Fruit fly (Drosophila melanogaster) whole organism, embryonic: ENCODE data around the gene Rrp5.
A peak's percentile ranks its signal among the peaks of the same experiment; 100 is the strongest.

Experiments
- Atf-2 ChIP-seq: fragments of 200-800 bp; sonication (Bioruptor generic); optimal IDR thresholded peaks from 2 replicates; lab custom pipeline; 2016; ENCODE audit warnings: missing biosample characterization, missing genetic modification characterization
- CG10654 ChIP-seq: fragments of 200-800 bp; sonication (Bioruptor generic); optimal IDR thresholded peaks from 2 replicates; lab custom pipeline; 2016; ENCODE audit warnings: missing biosample characterization, missing genetic modification characterization
- CG11560 ChIP-seq: fragments of 200-800 bp; sonication (Bioruptor generic); IDR thresholded peaks from 3 replicates; pipeline ENCODE4 v1.3.6; 2022; ENCODE audit warnings: missing biosample characterization, missing genetic modification characterization
- CG13296 ChIP-seq: fragments of 200-800 bp; sonication (Bioruptor generic); optimal IDR thresholded peaks from 3 replicates; lab custom pipeline; 2018; ENCODE audit warnings: missing biosample characterization, mild to moderate bottlenecking, missing genetic modification characterization
- CG13424 ChIP-seq: fragments of 200-800 bp; sonication (Bioruptor generic); optimal IDR thresholded peaks from 2 replicates; lab custom pipeline; 2019; ENCODE audit warnings: missing biosample characterization, mild to moderate bottlenecking, missing genetic modification characterization, moderate library complexity
- CG14710 ChIP-seq: fragments of 200-800 bp; sonication (Bioruptor generic); optimal IDR thresholded peaks from 3 replicates; lab custom pipeline; 2019; ENCODE audit warnings: missing biosample characterization, mild to moderate bottlenecking, missing genetic modification characterization, moderate library complexity
- CG14965 ChIP-seq: fragments of 200-800 bp; sonication (Bioruptor generic); optimal IDR thresholded peaks from 2 replicates; lab custom pipeline; 2016; ENCODE audit warnings: missing biosample characterization, missing genetic modification characterization, borderline replicate concordance
- CG15514 ChIP-seq: fragments of 200-800 bp; sonication (Bioruptor generic); optimal IDR thresholded peaks from 3 replicates; lab custom pipeline; 2017; ENCODE audit warnings: missing biosample characterization, missing genetic modification characterization, mild to moderate bottlenecking, moderate library complexity, missing genetic modification reagents
- CG17568 ChIP-seq: fragments of 200-800 bp; sonication (Bioruptor generic); optimal IDR thresholded peaks from 2 replicates; lab custom pipeline; 2018; ENCODE audit warnings: missing biosample characterization, mild to moderate bottlenecking, missing genetic modification characterization, moderate library complexity
- CG18476 ChIP-seq: fragments of 200-800 bp; sonication (Bioruptor generic); optimal IDR thresholded peaks from 2 replicates; lab custom pipeline; 2016; ENCODE audit warnings: missing biosample characterization, mild to moderate bottlenecking, missing genetic modification characterization
- CG3065 ChIP-seq: fragments of 200-800 bp; sonication (Bioruptor generic); optimal IDR thresholded peaks from 2 replicates; lab custom pipeline; 2016; ENCODE audit warnings: missing biosample characterization, missing genetic modification characterization
- CG3407 ChIP-seq: fragments of 200-800 bp; sonication (Bioruptor generic); optimal IDR thresholded peaks from 2 replicates; lab custom pipeline; 2018; ENCODE audit warnings: missing biosample characterization, mild to moderate bottlenecking, missing genetic modification characterization
- CG4328 ChIP-seq: fragments of 200-800 bp; sonication (Bioruptor generic); optimal IDR thresholded peaks from 3 replicates; lab custom pipeline; 2017; ENCODE audit warnings: missing biosample characterization, missing genetic modification reagents, missing genetic modification characterization
- CG4360 ChIP-seq: fragments of 200-800 bp; sonication (Bioruptor generic); IDR thresholded peaks from 2 replicates; pipeline ENCODE4 v1.3.6; 2022; ENCODE audit warnings: missing biosample characterization, missing genetic modification characterization
- CG43689 ChIP-seq: fragments of 200-800 bp; sonication (Bioruptor generic); IDR thresholded peaks from 2 replicates; pipeline ENCODE4 v1.3.6; 2022; ENCODE audit warnings: missing biosample characterization, missing genetic modification characterization
- CG4404 ChIP-seq: fragments of 200-800 bp; sonication (Bioruptor generic); IDR thresholded peaks from 2 replicates; pipeline ENCODE4 v1.3.6; 2022; ENCODE audit warnings: missing biosample characterization, missing genetic modification characterization
- CG5180 ChIP-seq: fragments of 200-800 bp; sonication (Bioruptor generic); optimal IDR thresholded peaks from 3 replicates; lab custom pipeline; 2017; ENCODE audit warnings: missing biosample characterization, missing genetic modification characterization, mild to moderate bottlenecking, moderate library complexity, missing genetic modification reagents
- CG7372 ChIP-seq: fragments of 200-800 bp; sonication (Bioruptor generic); IDR thresholded peaks from 2 replicates; pipeline ENCODE4 v1.3.6; 2022; ENCODE audit warnings: missing biosample characterization, missing genetic modification characterization
- CG9932 ChIP-seq: fragments of 200-800 bp; sonication (Bioruptor generic); IDR thresholded peaks from 2 replicates; pipeline ENCODE4 v1.3.6; 2022; ENCODE audit warnings: missing biosample characterization, missing genetic modification characterization
- Camta ChIP-seq: fragments of 200-800 bp; sonication (Bioruptor generic); optimal IDR thresholded peaks from 2 replicates; lab custom pipeline; 2016; ENCODE audit warnings: missing biosample characterization, missing genetic modification characterization
- Dbx ChIP-seq: fragments of 200-800 bp; sonication (Bioruptor generic); IDR thresholded peaks from 3 replicates; pipeline ENCODE4 v1.3.6; 2022; ENCODE audit warnings: missing biosample characterization, missing genetic modification characterization
- Fer1 ChIP-seq: fragments of 200-800 bp; sonication (Bioruptor generic); optimal IDR thresholded peaks from 2 replicates; lab custom pipeline; 2017; ENCODE audit warnings: missing biosample characterization, mild to moderate bottlenecking, missing genetic modification characterization
- HLHmδ ChIP-seq: fragments of 200-800 bp; sonication (Bioruptor generic); optimal IDR thresholded peaks from 2 replicates; lab custom pipeline; 2018; ENCODE audit warnings: missing biosample characterization, mild to moderate bottlenecking, missing genetic modification characterization, moderate library complexity
- Hmx ChIP-seq: fragments of 200-800 bp; sonication (Bioruptor generic); optimal IDR thresholded peaks from 2 replicates; lab custom pipeline; 2016; ENCODE audit warnings: missing biosample characterization, missing genetic modification characterization
- Hr3 ChIP-seq: fragments of 200-800 bp; sonication (Bioruptor generic); optimal IDR thresholded peaks from 3 replicates; lab custom pipeline; 2016; ENCODE audit warnings: missing biosample characterization, missing genetic modification characterization
- Myb ChIP-seq: fragments of 200-800 bp; sonication (Bioruptor generic); optimal IDR thresholded peaks from 2 replicates; lab custom pipeline; 2016; ENCODE audit warnings: missing biosample characterization, missing genetic modification characterization
- NC2β ChIP-seq: fragments of 200-800 bp; sonication (Bioruptor generic); optimal IDR thresholded peaks from 2 replicates; lab custom pipeline; 2016; ENCODE audit warnings: missing biosample characterization, missing genetic modification characterization
- Neu2 ChIP-seq: fragments of 200-800 bp; sonication (Bioruptor generic); optimal IDR thresholded peaks from 3 replicates; lab custom pipeline; 2016; ENCODE audit warnings: missing biosample characterization, missing genetic modification characterization, borderline replicate concordance
- Nf-YC ChIP-seq: fragments of 200-800 bp; optimal IDR thresholded peaks from 3 replicates; lab custom pipeline; 2019; ENCODE audit warnings: missing biosample characterization, mild to moderate bottlenecking, missing genetic modification characterization, moderate library complexity
- Optix ChIP-seq: fragments of 200-800 bp; sonication (Bioruptor generic); IDR thresholded peaks from 3 replicates; pipeline ENCODE4 v1.3.6; 2022; ENCODE audit warnings: missing biosample characterization, missing genetic modification characterization
- aop ChIP-seq: fragments of 200-800 bp; sonication (Bioruptor generic); IDR thresholded peaks from 2 replicates; pipeline ENCODE4 v1.3.6; 2022; ENCODE audit warnings: missing biosample characterization, missing genetic modification characterization
- bbx ChIP-seq: fragments of 200-800 bp; sonication (Bioruptor generic); IDR thresholded peaks from 2 replicates; pipeline ENCODE4 v1.3.6; 2022; ENCODE audit warnings: missing biosample characterization, missing genetic modification characterization; ENCODE audit not compliant: partially characterized antibody
- bigmax ChIP-seq: fragments of 200-800 bp; sonication (Bioruptor generic); optimal IDR thresholded peaks from 2 replicates; lab custom pipeline; 2018; ENCODE audit warnings: missing biosample characterization, mild to moderate bottlenecking, missing genetic modification characterization
- br ChIP-seq: fragments of >200 bp; optimal IDR thresholded peaks from 2 replicates; lab custom pipeline; 2017
- cato ChIP-seq: fragments of 200-800 bp; sonication (Bioruptor generic); optimal IDR thresholded peaks from 2 replicates; lab custom pipeline; 2016; ENCODE audit warnings: missing biosample characterization, missing genetic modification characterization, borderline replicate concordance
- ewg ChIP-seq: fragments of 200-800 bp; sonication (Bioruptor generic); optimal IDR thresholded peaks from 3 replicates; lab custom pipeline; 2017; ENCODE audit warnings: mild to moderate bottlenecking, missing biosample characterization, missing genetic modification reagents, missing genetic modification characterization
- grau ChIP-seq: fragments of 200-800 bp; optimal IDR thresholded peaks from 3 replicates; lab custom pipeline; 2019; ENCODE audit warnings: missing biosample characterization, mild to moderate bottlenecking, missing genetic modification characterization, moderate library complexity
- kni ChIP-seq: fragments of 200-800 bp; sonication (Bioruptor generic); optimal IDR thresholded peaks from 3 replicates; lab custom pipeline; 2017; ENCODE audit warnings: mild to moderate bottlenecking, missing biosample characterization, missing genetic modification reagents, missing genetic modification characterization
- nerfin-1 ChIP-seq: fragments of 200-800 bp; sonication (Bioruptor generic); optimal IDR thresholded peaks from 3 replicates; lab custom pipeline; 2019; ENCODE audit warnings: missing biosample characterization, mild to moderate bottlenecking, missing genetic modification characterization, moderate library complexity
- org-1 ChIP-seq: fragments of 200-800 bp; sonication (Bioruptor generic); optimal IDR thresholded peaks from 2 replicates; lab custom pipeline; 2017; ENCODE audit warnings: missing biosample characterization, missing genetic modification characterization
- pan ChIP-seq, 4 experiments: fragments of >200 bp in 3 of 4; fragments of 200-800 bp in 1 of 4; sonication (Bioruptor generic) in 1 of 4; optimal IDR thresholded peaks in 3 of 4; IDR thresholded peaks in 1 of 4; 2 replicates each; pipeline versions ENCODE4 v1.3.6 to Lab custom; 2017 to 2022; ENCODE audit warnings: missing biosample characterization in 2 of 4, missing genetic modification characterization in 2 of 4, mixed read lengths in 1 of 4
- pros ChIP-seq: fragments of 200-800 bp; sonication (Bioruptor generic); optimal IDR thresholded peaks from 3 replicates; lab custom pipeline; 2019; ENCODE audit warnings: missing biosample characterization, mild to moderate bottlenecking, missing genetic modification characterization, moderate library complexity
- ro ChIP-seq: fragments of 200-800 bp; sonication (Bioruptor generic); IDR thresholded peaks from 2 replicates; pipeline ENCODE4 v1.3.6; 2022; ENCODE audit warnings: missing biosample characterization, missing genetic modification characterization
- scrt ChIP-seq: fragments of 200-800 bp; sonication (Bioruptor generic); optimal IDR thresholded peaks from 2 replicates; lab custom pipeline; 2018; ENCODE audit warnings: missing biosample characterization, mild to moderate bottlenecking, missing genetic modification characterization, moderate library complexity
- twi ChIP-seq: fragments of 200-800 bp; optimal IDR thresholded peaks from 2 replicates; lab custom pipeline; 2019; ENCODE audit warnings: missing biosample characterization, mild to moderate bottlenecking, missing genetic modification characterization, moderate library complexity
- unpg ChIP-seq: fragments of 200-800 bp; sonication (Bioruptor generic); optimal IDR thresholded peaks from 3 replicates; lab custom pipeline; 2018; ENCODE audit warnings: missing biosample characterization, mild to moderate bottlenecking, missing genetic modification characterization, moderate library complexity
- zf30C ChIP-seq: fragments of 200-800 bp; sonication (Bioruptor generic); optimal IDR thresholded peaks from 3 replicates; lab custom pipeline; 2018; ENCODE audit warnings: missing biosample characterization, mild to moderate bottlenecking, missing genetic modification characterization

The Rrp5 gene

DNA sequence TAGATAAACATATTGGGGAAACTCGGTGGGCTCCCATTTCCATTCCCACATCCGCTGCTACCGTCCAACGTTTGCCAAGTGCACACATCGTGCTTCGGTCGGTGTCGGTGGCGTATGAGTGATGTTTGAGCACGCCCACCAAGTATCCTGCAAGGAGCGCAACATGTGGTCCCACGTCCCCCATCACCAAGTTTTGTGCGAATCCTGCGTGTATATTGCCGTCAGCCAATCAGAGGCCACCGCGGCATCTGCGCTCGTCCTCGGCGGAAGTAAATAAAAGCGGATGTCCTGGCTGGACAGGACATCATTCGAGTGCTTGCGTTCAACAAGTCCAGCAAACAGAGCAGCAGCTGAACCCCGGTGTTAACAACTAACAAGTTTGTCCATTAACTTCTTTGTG is 8.1 kb upstream of the Rrp5 start, which contains the start of gene Ms:
TSS of gene Ms (plus strand) at position 301 of the 400 bp plus-strand sequence.
- TF ChIP-seq CG11560 (tag; lab: Robert Waterston, UW), result no peak
- 0 out of 2 replicates have a peak, but pooled peaks have one; percentile 12 for TF ChIP-seq CG7372 (GFP tag; lab: Robert Waterston, UW)

DNA sequence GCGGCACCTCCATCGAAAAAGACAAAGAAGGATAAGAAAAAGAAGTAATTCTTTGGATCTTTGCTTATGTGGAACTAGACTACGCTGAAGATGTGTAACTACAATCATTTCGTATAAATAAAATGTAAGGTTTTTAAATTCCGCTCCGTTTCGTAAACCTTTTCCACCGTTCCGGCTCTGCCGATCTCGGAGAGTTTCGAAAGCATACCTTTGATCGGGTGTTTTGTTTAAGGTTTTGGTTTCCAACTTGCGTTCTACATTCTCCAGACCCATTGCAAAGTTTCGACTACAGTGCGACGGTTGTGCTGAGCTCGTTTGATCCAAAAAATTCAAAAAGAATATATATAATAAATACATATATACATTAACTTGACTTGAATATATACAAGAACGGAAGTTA is 3.5 kb upstream of the Rrp5 start, which contains the start of gene CG6432:
TSS of gene CG6432 (plus strand) at position 301 of the 400 bp plus-strand sequence.
- no peak for TF ChIP-seq Dbx
- no peak for TF ChIP-seq CG3407 (GFP tag; lab: Kevin White, UChicago)
- no peak for TF ChIP-seq CG43689
- TF ChIP-seq CG13424 (tag; lab: Kevin White, UChicago), result no peak

DNA sequence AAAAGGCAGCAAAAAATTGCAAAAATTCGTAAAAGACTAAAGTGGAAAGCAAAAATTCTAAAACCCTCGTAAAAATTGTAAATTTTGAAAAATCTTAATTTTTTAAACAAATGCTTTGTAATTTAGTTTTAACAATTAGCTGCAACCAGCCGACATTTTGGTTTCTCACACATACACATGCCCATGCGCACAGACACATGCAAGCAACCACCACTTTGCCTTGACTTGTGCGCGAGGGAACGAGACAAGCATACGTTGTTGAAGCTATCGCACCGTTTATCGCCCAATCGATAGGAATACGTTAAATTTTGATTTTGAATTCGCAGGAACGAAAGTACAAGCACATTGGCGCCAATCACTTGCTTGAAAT is 12.8 kb downstream of the Rrp5 start:
- no peak for TF ChIP-seq CG4360 (GFP tag; lab: Robert Waterston, UW)
- TF ChIP-seq Camta (GFP tag; lab: Kevin White, UChicago), result no peak
- no peak for TF ChIP-seq CG3065 (GFP tag; lab: Kevin White, UChicago)
- no peak for TF ChIP-seq unpg (GFP tag; lab: Kevin White, UChicago)
- peak; percentile 11 for TF ChIP-seq HLHmδ
- TF ChIP-seq zf30C (GFP tag; lab: Kevin White, UChicago), result no peak
- TF ChIP-seq cato (GFP tag; lab: Kevin White, UChicago), result no peak
- no peak for TF ChIP-seq Hmx (GFP tag; lab: Kevin White, UChicago)
- TF ChIP-seq bbx (GFP tag; lab: Robert Waterston, UW), result peak; percentile 84
- peak; percentile 49 for TF ChIP-seq CG15514
- TF ChIP-seq CG14710 (tag; lab: Kevin White, UChicago), result peak; percentile 38
- TF ChIP-seq CG3407 (GFP tag; lab: Kevin White, UChicago), result no peak
- TF ChIP-seq pan (optimal IDR thresholded peaks at IDR 0.05; lab: Kevin White, UChicago), result no peak
- TF ChIP-seq pan (GFP tag; optimal IDR thresholded peaks at IDR 0.05 in 1 of 2, IDR thresholded peaks at IDR 0.05 in 1 of 2), result no peak
- no peak for TF ChIP-seq NC2β (GFP tag; lab: Kevin White, UChicago)
- no peak for TF ChIP-seq scrt
- TF ChIP-seq bigmax (GFP tag; lab: Kevin White, UChicago), result no peak
- no peak for TF ChIP-seq CG4328 (GFP tag; lab: Kevin White, UChicago)
- peak; percentile 30 for TF ChIP-seq pros (GFP tag; lab: Kevin White, UChicago)
- no peak for TF ChIP-seq CG11560 (tag; lab: Robert Waterston, UW)
- no peak for TF ChIP-seq Fer1 (GFP tag; lab: Kevin White, UChicago)
- TF ChIP-seq Neu2, result no peak
- no peak for TF ChIP-seq Hr3 (GFP tag; lab: Kevin White, UChicago)
- no peak for TF ChIP-seq CG14965 (GFP tag; lab: Kevin White, UChicago)
- TF ChIP-seq br, result no peak
- no peak for TF ChIP-seq Atf-2 (GFP tag; lab: Kevin White, UChicago)
- no peak for TF ChIP-seq CG13296 (GFP tag; lab: Kevin White, UChicago)
- no peak for TF ChIP-seq twi
- no peak for TF ChIP-seq ro
- no peak for TF ChIP-seq grau (tag; lab: Kevin White, UChicago)
- no peak for TF ChIP-seq CG18476 (GFP tag; lab: Kevin White, UChicago)
- TF ChIP-seq CG9932 (GFP tag; lab: Robert Waterston, UW), result no peak
- TF ChIP-seq CG10654 (GFP tag; lab: Kevin White, UChicago), result no peak
- TF ChIP-seq Nf-YC, result no peak
- TF ChIP-seq org-1, result no peak
- TF ChIP-seq CG4404, result no peak
- no peak for TF ChIP-seq kni (GFP tag; lab: Kevin White, UChicago)
- peak; percentile 99 for TF ChIP-seq Myb (GFP tag; lab: Kevin White, UChicago)
- TF ChIP-seq aop (GFP tag; lab: Robert Waterston, UW), result no peak
- TF ChIP-seq Optix (GFP tag; lab: Robert Waterston, UW), result no peak
- no peak for TF ChIP-seq CG5180
- TF ChIP-seq CG17568 (GFP tag; lab: Kevin White, UChicago), result no peak
- no peak for TF ChIP-seq nerfin-1 (tag; lab: Kevin White, UChicago)
- TF ChIP-seq ewg (GFP tag; lab: Kevin White, UChicago), result peak; percentile 99
